Worm (Caenorhabditis elegans) whole organism, young adult: ENCODE measurements around the gene srg-21.

Experiments used
- B0019.2 ChIP-seq: fragments of 200-800 bp; sonication (Bioruptor generic); conservative IDR thresholded peaks from 2 replicates; pipeline ENCODE4 v1.3.6; 2022; ENCODE audit warnings: missing genetic modification reagents, missing genetic modification characterization, missing compliant biosample characterization
- B0336.3 ChIP-seq: fragments of 200-800 bp; sonication (Bioruptor generic); IDR thresholded peaks from 2 replicates; pipeline ENCODE4 v1.3.6; 2022; ENCODE audit warnings: missing genetic modification characterization, missing compliant biosample characterization
- C17E4.6 ChIP-seq: fragments of 200-800 bp; sonication (Bioruptor generic); IDR thresholded peaks from 2 replicates; pipeline ENCODE4 v1.3.6; 2022; ENCODE audit warnings: missing genetic modification reagents, missing genetic modification characterization, missing compliant biosample characterization
- F23B12.7 ChIP-seq: sonication (generic microtip); optimal IDR thresholded peaks from 2 replicates; lab custom pipeline; 2017; ENCODE audit warnings: missing genetic modification characterization, mild to moderate bottlenecking, missing compliant biosample characterization, antibody characterized with exemption, moderate library complexity; ENCODE audit not compliant: insufficient read depth
- F37B4.10 ChIP-seq: fragments of 200-800 bp; sonication (Bioruptor generic); IDR thresholded peaks from 2 replicates; pipeline ENCODE4 v1.3.6; 2022; ENCODE audit warnings: missing genetic modification characterization, missing compliant biosample characterization
- F39B2.1 ChIP-seq: fragments of 200-800 bp; sonication (Bioruptor generic); IDR thresholded peaks from 2 replicates; pipeline ENCODE4 v1.3.6; 2022; ENCODE audit warnings: missing genetic modification reagents, missing genetic modification characterization, missing compliant biosample characterization
- F55B11.4 ChIP-seq: sonication (generic microtip); optimal IDR thresholded peaks from 2 replicates; lab custom pipeline; 2016; ENCODE audit warnings: missing compliant biosample characterization, missing genetic modification characterization, borderline replicate concordance; ENCODE audit not compliant: insufficient read depth
- F57A8.1 ChIP-seq: fragments of 200-800 bp; sonication (Bioruptor generic); optimal IDR thresholded peaks from 2 replicates; lab custom pipeline; 2018; ENCODE audit warnings: mild to moderate bottlenecking, missing genetic modification characterization, moderate library complexity, missing compliant biosample characterization
- T26A5.8 ChIP-seq: sonication (generic microtip); optimal IDR thresholded peaks from 2 replicates; lab custom pipeline; 2016; ENCODE audit warnings: missing genetic modification characterization, missing compliant biosample characterization
- Y56A3A.18 ChIP-seq: fragments of 200-800 bp; sonication (Bioruptor generic); IDR thresholded peaks from 2 replicates; pipeline ENCODE4 v1.3.6; 2022; ENCODE audit warnings: missing genetic modification reagents, missing genetic modification characterization, missing compliant biosample characterization
- Y67H2A.10 ChIP-seq: fragments of 200-800 bp; sonication (Bioruptor generic); conservative IDR thresholded peaks from 2 replicates; pipeline ENCODE4 v1.3.6; 2022; ENCODE audit warnings: missing genetic modification reagents, missing genetic modification characterization, missing compliant biosample characterization
- Y79H2A.3 ChIP-seq: fragments of 200-800 bp; sonication (Bioruptor generic); conservative IDR thresholded peaks from 2 replicates; pipeline ENCODE4 v1.3.6; 2022; ENCODE audit warnings: missing genetic modification reagents, missing genetic modification characterization, missing compliant biosample characterization
- akir-1 ChIP-seq: fragments of 200-800 bp; sonication (Bioruptor generic); optimal IDR thresholded peaks from 2 replicates; lab custom pipeline; 2018; ENCODE audit warnings: mild to moderate bottlenecking, missing genetic modification characterization, moderate library complexity, missing compliant biosample characterization
- attf-6 ChIP-seq: fragments of 200-800 bp; sonication (Bioruptor generic); IDR thresholded peaks from 2 replicates; pipeline ENCODE4 v1.3.6; 2022; ENCODE audit warnings: missing genetic modification reagents, missing genetic modification characterization, missing compliant biosample characterization
- bed-2 ChIP-seq: fragments of 200-800 bp; sonication (Bioruptor generic); IDR thresholded peaks from 2 replicates; pipeline ENCODE4 v1.3.6; 2022; ENCODE audit warnings: missing genetic modification reagents, missing genetic modification characterization, missing compliant biosample characterization
- ccch-3 ChIP-seq: fragments of 200-800 bp; sonication (Bioruptor generic); optimal IDR thresholded peaks from 2 replicates; lab custom pipeline; 2018; ENCODE audit warnings: mild to moderate bottlenecking, missing genetic modification characterization, missing compliant biosample characterization
- cebp-1 ChIP-seq, 2 experiments: fragments of 200-800 bp in 1 of 2; sonication (Bioruptor generic) in 1 of 2; sonication (generic microtip) in 1 of 2; IDR thresholded peaks in 1 of 2; optimal IDR thresholded peaks in 1 of 2; 2 replicates each; pipeline versions ENCODE4 v1.3.6 to Lab custom; 2017 to 2022; ENCODE audit warnings: missing compliant biosample characterization in 2 of 2, missing genetic modification characterization in 2 of 2, mild to moderate bottlenecking in 1 of 2, missing genetic modification reagents in 1 of 2, moderate library complexity in 1 of 2
- ceh-58 ChIP-seq: fragments of 200-800 bp; sonication (Bioruptor generic); IDR thresholded peaks from 2 replicates; pipeline ENCODE4 v1.3.6; 2022; ENCODE audit warnings: missing genetic modification characterization, missing compliant biosample characterization
- dox-1 ChIP-seq: fragments of 200-800 bp; sonication (Bioruptor generic); IDR thresholded peaks from 2 replicates; pipeline ENCODE4 v1.3.6; 2022; ENCODE audit warnings: missing genetic modification reagents, missing genetic modification characterization, missing compliant biosample characterization
- dpl-1 ChIP-seq: fragments of 150-350 bp; optimal IDR thresholded peaks from 2 replicates; lab custom pipeline; 2014; ENCODE audit warnings: missing biosample characterization, missing genetic modification reagents, missing genetic modification characterization
- egrh-3 ChIP-seq: fragments of 200-800 bp; sonication (Bioruptor generic); IDR thresholded peaks from 2 replicates; pipeline ENCODE4 v1.3.6; 2022; ENCODE audit warnings: missing genetic modification reagents, missing genetic modification characterization, missing compliant biosample characterization
- ekl-4 ChIP-seq: fragments of 200-800 bp; sonication (Bioruptor generic); IDR thresholded peaks from 2 replicates; pipeline ENCODE4 v1.3.6; 2022; ENCODE audit warnings: missing genetic modification reagents, missing genetic modification characterization, missing compliant biosample characterization
- ets-4 ChIP-seq: fragments of 200-800 bp; sonication (Bioruptor generic); optimal IDR thresholded peaks from 2 replicates; lab custom pipeline; 2018; ENCODE audit warnings: mild to moderate bottlenecking, missing genetic modification characterization, missing compliant biosample characterization
- hmg-1.2 ChIP-seq: fragments of 200-800 bp; sonication (Bioruptor generic); IDR thresholded peaks from 2 replicates; pipeline ENCODE4 v1.3.6; 2022; ENCODE audit warnings: missing genetic modification reagents, missing genetic modification characterization, missing compliant biosample characterization
- hmg-20 ChIP-seq: fragments of 200-800 bp; sonication (Bioruptor generic); IDR thresholded peaks from 2 replicates; pipeline ENCODE4 v1.3.6; 2022; ENCODE audit warnings: missing genetic modification reagents, missing genetic modification characterization, missing compliant biosample characterization
- let-607 ChIP-seq, 2 experiments: fragments of 200-800 bp in 1 of 2; sonication (Bioruptor generic) in 1 of 2; sonication (generic microtip) in 1 of 2; optimal IDR thresholded peaks; 2 replicates each; lab custom pipeline; 2016 to 2018; ENCODE audit warnings: mild to moderate bottlenecking in 2 of 2, missing compliant biosample characterization in 2 of 2, missing genetic modification characterization in 2 of 2, moderate library complexity in 2 of 2, missing genotype in 1 of 2
- lir-1 ChIP-seq: fragments of 200-800 bp; sonication (Bioruptor generic); conservative IDR thresholded peaks from 2 replicates; pipeline ENCODE4 v1.3.6; 2022; ENCODE audit warnings: missing genetic modification reagents, missing genetic modification characterization, missing compliant biosample characterization
- lsy-27 ChIP-seq: sonication (generic microtip); optimal IDR thresholded peaks from 2 replicates; lab custom pipeline; 2017; ENCODE audit warnings: missing genetic modification characterization, mild to moderate bottlenecking, missing compliant biosample characterization, antibody characterized with exemption, missing genotype, borderline replicate concordance; ENCODE audit not compliant: insufficient read depth
- madf-8 ChIP-seq: fragments of 200-800 bp; sonication (Bioruptor generic); conservative IDR thresholded peaks from 2 replicates; pipeline ENCODE4 v1.3.6; 2022; ENCODE audit warnings: missing genetic modification reagents, missing genetic modification characterization, missing compliant biosample characterization
- nfyb-1 ChIP-seq: fragments of 200-800 bp; sonication (Bioruptor generic); IDR thresholded peaks from 2 replicates; pipeline ENCODE4 v1.3.6; 2022; ENCODE audit warnings: missing genetic modification reagents, missing genetic modification characterization, missing compliant biosample characterization
- nhr-179 ChIP-seq: sonication (generic microtip); optimal IDR thresholded peaks from 2 replicates; lab custom pipeline; 2016; ENCODE audit warnings: mild to moderate bottlenecking, missing genetic modification characterization, missing compliant biosample characterization
- nhr-27 ChIP-seq: fragments of 200-800 bp; sonication (Bioruptor generic); optimal IDR thresholded peaks from 2 replicates; lab custom pipeline; 2018; ENCODE audit warnings: mild to moderate bottlenecking, missing genetic modification characterization, moderate library complexity, missing compliant biosample characterization
- rcor-1 ChIP-seq: fragments of 200-800 bp; sonication (Bioruptor generic); IDR thresholded peaks from 2 replicates; pipeline ENCODE4 v1.3.6; 2022; ENCODE audit warnings: missing genetic modification reagents, missing genetic modification characterization, missing compliant biosample characterization
- rec-8 ChIP-seq, 2 experiments: sonication (generic microtip); optimal IDR thresholded peaks; 2 replicates each; lab custom pipeline; 2016; ENCODE audit warnings: mild to moderate bottlenecking in 2 of 2, missing genetic modification characterization in 2 of 2, missing genetic modification reagents in 2 of 2, missing genotype in 2 of 2, missing biosample characterization in 1 of 2, missing compliant biosample characterization in 1 of 2, moderate library complexity in 1 of 2
- rpc-1 ChIP-seq, 2 experiments: fragments of 150-350 bp in 1 of 2; sonication (generic microtip) in 1 of 2; optimal IDR thresholded peaks; 2 replicates each; lab custom pipeline; 2014 to 2018; ENCODE audit warnings: missing biosample characterization in 1 of 2, missing genetic modification characterization in 1 of 2, missing genetic modification reagents in 1 of 2, missing genotype in 1 of 2
- sea-2 ChIP-seq: fragments of 200-800 bp; sonication (Bioruptor generic); IDR thresholded peaks from 2 replicates; pipeline ENCODE4 v1.3.6; 2022; ENCODE audit warnings: missing genetic modification characterization, missing compliant biosample characterization
- snpc-1.1 ChIP-seq: sonication (generic microtip); optimal IDR thresholded peaks from 2 replicates; lab custom pipeline; 2017; ENCODE audit warnings: missing genetic modification characterization, mild to moderate bottlenecking, missing compliant biosample characterization, antibody characterized with exemption, moderate library complexity, missing genotype, missing genetic modification reagents; ENCODE audit not compliant: insufficient read depth
- snpc-1.3 ChIP-seq: sonication (generic microtip); optimal IDR thresholded peaks from 2 replicates; lab custom pipeline; 2017; ENCODE audit warnings: missing genetic modification characterization, mild to moderate bottlenecking, missing compliant biosample characterization, antibody characterized with exemption, moderate library complexity, missing genotype, missing genetic modification reagents; ENCODE audit not compliant: insufficient read depth
- snpc-4 ChIP-seq, 5 experiments: fragments of 150-350 bp in 1 of 5; sonication (generic microtip) in 4 of 5; optimal IDR thresholded peaks; 2 replicates each; lab custom pipeline; 2014 to 2018; ENCODE audit warnings: missing genetic modification characterization in 5 of 5, missing biosample characterization in 3 of 5, antibody characterized with exemption in 2 of 5, mild to moderate bottlenecking in 2 of 5, missing compliant biosample characterization in 2 of 5, missing genotype in 2 of 5, moderate library complexity in 2 of 5, missing genetic modification reagents in 1 of 5
- somi-1 ChIP-seq: fragments of 200-800 bp; sonication (Bioruptor generic); optimal IDR thresholded peaks from 2 replicates; lab custom pipeline; 2018; ENCODE audit warnings: mild to moderate bottlenecking, missing genetic modification characterization, missing compliant biosample characterization
- sptf-2 ChIP-seq: fragments of 200-800 bp; sonication (Bioruptor generic); optimal IDR thresholded peaks from 2 replicates; lab custom pipeline; 2018; ENCODE audit warnings: mild to moderate bottlenecking, missing genetic modification characterization, missing compliant biosample characterization
- unc-62 ChIP-seq: fragments of 150-350 bp; optimal IDR thresholded peaks from 2 replicates; lab custom pipeline; 2014; ENCODE audit warnings: missing biosample characterization, missing genetic modification reagents, missing genetic modification characterization
- zfh-2 ChIP-seq: fragments of 200-800 bp; sonication (Bioruptor generic); conservative IDR thresholded peaks from 2 replicates; pipeline ENCODE4 v1.3.6; 2022; ENCODE audit warnings: missing genetic modification reagents, missing genetic modification characterization, missing compliant biosample characterization
- ztf-18 ChIP-seq: sonication (generic microtip); optimal IDR thresholded peaks from 2 replicates; lab custom pipeline; 2016; ENCODE audit warnings: missing genotype, mild to moderate bottlenecking, missing genetic modification characterization, missing compliant biosample characterization
- ztf-28 ChIP-seq: fragments of 200-800 bp; sonication (Bioruptor generic); IDR thresholded peaks from 2 replicates; pipeline ENCODE4 v1.3.6; 2022; ENCODE audit warnings: missing genetic modification reagents, missing genetic modification characterization, missing compliant biosample characterization

Gene srg-21

ce11 chrII:3062222-3062621 lies 28.9 kb downstream of the srg-21 start (continued):
- TF ChIP-seq F37B4.10 (GFP tag; lab: Robert Waterston, UW) (no peak), B0019.2 (GFP tag; lab: Robert Waterston, UW) (no peak), lsy-27 (no peak), rec-8 (tag; optimal IDR thresholded peaks at IDR 0.05; lab: Kevin White, UChicago) (no peak), Y56A3A.18 (no peak), lir-1 (GFP tag; lab: Robert Waterston, UW) (no peak), ztf-18 (peak; percentile 52), unc-62 (GFP tag; lab: Kevin White, UChicago) (no peak), Y79H2A.3 (GFP tag; lab: Robert Waterston, UW) (no peak), somi-1 (no peak), B0336.3 (GFP tag; lab: Robert Waterston, UW) (peak; percentile 45; the same call in 1 of the 2 replicates), rpc-1 (optimal IDR thresholded peaks at IDR 0.05; lab: Kevin White, UChicago) (peak; percentile 82), rpc-1 (tag; optimal IDR thresholded peaks at IDR 0.05; lab: Kevin White, UChicago) (peak; percentile 84), snpc-4 (GFP tag; optimal IDR thresholded peaks at IDR 0.05; lab: Kevin White, UChicago) (peak; percentile 39), snpc-4 (tag; optimal IDR thresholded peaks at IDR 0.05; lab: Kevin White, UChicago) (peak in 3 of 4 experiments; percentile 41 to 62 (median 43)), ekl-4 (GFP tag; lab: Robert Waterston, UW) (no peak), nfyb-1 (peak; percentile 88), madf-8 (peak; percentile 42), zfh-2 (no peak), sea-2 (GFP tag; lab: Robert Waterston, UW) (no peak), F23B12.7 (tag; lab: Kevin White, UChicago) (peak; percentile 70), Y67H2A.10 (no peak), dpl-1 (GFP tag; lab: Kevin White, UChicago) (peak; percentile 4), attf-6 (GFP tag; lab: Robert Waterston, UW) (no peak; the same call in none of the 2 replicates), cebp-1 (GFP tag; IDR thresholded peaks at IDR 0.05; lab: Robert Waterston, UW) (0 out of 2 replicates have a peak, but pooled peaks have one; percentile 12), cebp-1 (tag; optimal IDR thresholded peaks at IDR 0.05; lab: Kevin White, UChicago) (peak; percentile 58), F39B2.1 (GFP tag; lab: Robert Waterston, UW) (no peak), let-607 (tag; optimal IDR thresholded peaks at IDR 0.05; lab: Kevin White, UChicago) (peak; percentile 2 to 5), nhr-179 (tag; lab: Kevin White, UChicago) (no peak), egrh-3 (GFP tag; lab: Robert Waterston, UW) (0 out of 2 replicates have a peak, but pooled peaks have one; percentile 5), ets-4 (GFP tag; lab: Kevin White, UChicago) (no peak), ccch-3 (GFP tag; lab: Kevin White, UChicago) (no peak), hmg-1.2 (GFP tag; lab: Robert Waterston, UW) (peak; percentile 79), F55B11.4 (tag; lab: Kevin White, UChicago) (no peak), snpc-1.1 (tag; lab: Kevin White, UChicago) (peak; percentile 48), akir-1 (GFP tag; lab: Kevin White, UChicago) (no peak), nhr-27 (tag; lab: Kevin White, UChicago) (no peak), rcor-1 (GFP tag; lab: Robert Waterston, UW) (peak; percentile 56; the same call in 1 of the 2 replicates), snpc-1.3 (tag; lab: Kevin White, UChicago) (peak; percentile 56), F57A8.1 (GFP tag; lab: Kevin White, UChicago) (no peak), ztf-28 (GFP tag; lab: Robert Waterston, UW) (0 out of 2 replicates have a peak, but pooled peaks have one; percentile 48), bed-2 (GFP tag; lab: Robert Waterston, UW) (no peak), dox-1 (GFP tag; lab: Robert Waterston, UW) (no peak), T26A5.8 (tag; lab: Kevin White, UChicago) (no peak), sptf-2 (no peak), C17E4.6 (GFP tag; lab: Robert Waterston, UW) (no peak), hmg-20 (GFP tag; lab: Robert Waterston, UW) (peak; percentile 69; the same call in 1 of the 2 replicates), ceh-58 (GFP tag; lab: Robert Waterston, UW) (no peak)
